Worm (Caenorhabditis elegans) whole organism, mixed stage, embryonic: ENCODE results near the gene lron-14.

Source experiments
- M03D4.4 ChIP-seq: sonication (generic microtip); optimal IDR thresholded peaks from 2 replicates; lab custom pipeline; 2017; ENCODE audit warnings: mild to moderate bottlenecking, missing genetic modification characterization, missing compliant biosample characterization
- bed-3 ChIP-seq: fragments of 200-800 bp; sonication (Bioruptor generic); optimal IDR thresholded peaks from 3 replicates; lab custom pipeline; 2018; ENCODE audit warnings: mild to moderate bottlenecking, missing genetic modification characterization, moderate library complexity, missing compliant biosample characterization
- blmp-1 ChIP-seq: fragments of 150-350 bp; optimal IDR thresholded peaks from 2 replicates; lab custom pipeline; 2014; ENCODE audit warnings: missing biosample characterization, missing genetic modification characterization
- ceh-39 ChIP-seq: fragments of 150-350 bp; optimal IDR thresholded peaks from 2 replicates; lab custom pipeline; 2014; ENCODE audit warnings: missing biosample characterization, missing genetic modification characterization
- ceh-43 ChIP-seq: fragments of 200-800 bp; sonication (Bioruptor generic); optimal IDR thresholded peaks from 2 replicates; lab custom pipeline; 2018; ENCODE audit warnings: mild to moderate bottlenecking, missing genetic modification characterization, moderate library complexity, missing compliant biosample characterization
- ces-1 ChIP-seq: fragments of 150-350 bp; optimal IDR thresholded peaks from 2 replicates; lab custom pipeline; 2014; ENCODE audit warnings: missing biosample characterization, missing genetic modification reagents, missing genetic modification characterization
- drap-1 ChIP-seq: fragments of 200-800 bp; sonication (Bioruptor generic); optimal IDR thresholded peaks from 3 replicates; lab custom pipeline; 2018; ENCODE audit warnings: mild to moderate bottlenecking, missing genetic modification characterization, missing compliant biosample characterization
- elt-1 ChIP-seq: sonication (generic microtip); optimal IDR thresholded peaks from 2 replicates; lab custom pipeline; 2017; ENCODE audit warnings: missing genetic modification characterization, mild to moderate bottlenecking, missing compliant biosample characterization, antibody characterized with exemption, moderate library complexity, borderline replicate concordance; ENCODE audit not compliant: insufficient read depth
- elt-3 ChIP-seq: fragments of 150-350 bp; optimal IDR thresholded peaks from 2 replicates; lab custom pipeline; 2014; ENCODE audit warnings: missing biosample characterization, missing genetic modification characterization
- flh-1 ChIP-seq: fragments of 200-800 bp; sonication (Bioruptor generic); optimal IDR thresholded peaks from 2 replicates; lab custom pipeline; 2018; ENCODE audit warnings: mild to moderate bottlenecking, missing genetic modification characterization, moderate library complexity, missing compliant biosample characterization
- ham-2 ChIP-seq: fragments of 200-800 bp; sonication (Bioruptor generic); optimal IDR thresholded peaks from 2 replicates; lab custom pipeline; 2018; ENCODE audit warnings: mild to moderate bottlenecking, missing genetic modification characterization, missing compliant biosample characterization
- hlh-1 ChIP-seq: fragments of 150-350 bp; optimal IDR thresholded peaks from 2 replicates; lab custom pipeline; 2014; ENCODE audit warnings: missing biosample characterization, missing genetic modification reagents, missing genetic modification characterization
- lin-13 ChIP-seq: fragments of 150-350 bp; optimal IDR thresholded peaks from 2 replicates; lab custom pipeline; 2014; ENCODE audit warnings: missing biosample characterization, missing genetic modification characterization
- lin-32 ChIP-seq: fragments of 200-800 bp; sonication (Bioruptor generic); optimal IDR thresholded peaks from 2 replicates; lab custom pipeline; 2018; ENCODE audit warnings: mild to moderate bottlenecking, missing genetic modification characterization, missing compliant biosample characterization
- lsy-2 ChIP-seq: fragments of 150-350 bp; optimal IDR thresholded peaks from 2 replicates; lab custom pipeline; 2014; ENCODE audit warnings: missing biosample characterization, missing genetic modification characterization
- mab-5 ChIP-seq: fragments of 150-350 bp; optimal IDR thresholded peaks from 2 replicates; lab custom pipeline; 2014; ENCODE audit warnings: missing biosample characterization, missing genetic modification characterization
- mls-2 ChIP-seq: sonication (generic microtip); optimal IDR thresholded peaks from 2 replicates; lab custom pipeline; 2016; ENCODE audit warnings: mild to moderate bottlenecking, missing genetic modification characterization, moderate library complexity, missing compliant biosample characterization
- nhr-12 ChIP-seq: fragments of 150-350 bp; optimal IDR thresholded peaks from 2 replicates; lab custom pipeline; 2014; ENCODE audit warnings: missing biosample characterization, missing genetic modification characterization
- nhr-2 ChIP-seq: fragments of 150-350 bp; optimal IDR thresholded peaks from 2 replicates; lab custom pipeline; 2014; ENCODE audit warnings: missing biosample characterization, missing genetic modification characterization
- nhr-237 ChIP-seq: fragments of 150-350 bp; optimal IDR thresholded peaks from 2 replicates; lab custom pipeline; 2014; ENCODE audit warnings: missing biosample characterization, missing genetic modification characterization
- nhr-28 ChIP-seq: fragments of 150-350 bp; optimal IDR thresholded peaks from 2 replicates; lab custom pipeline; 2014; ENCODE audit warnings: missing biosample characterization, missing genetic modification characterization
- nhr-76 ChIP-seq: sonication (generic microtip); optimal IDR thresholded peaks from 2 replicates; lab custom pipeline; 2017; ENCODE audit warnings: missing biosample characterization, missing genetic modification characterization
- sem-2 ChIP-seq: fragments of 200-800 bp; sonication (Bioruptor generic); optimal IDR thresholded peaks from 2 replicates; lab custom pipeline; 2018; ENCODE audit warnings: mild to moderate bottlenecking, missing genetic modification characterization, missing compliant biosample characterization
- snpc-4 ChIP-seq: fragments of 150-350 bp; optimal IDR thresholded peaks from 2 replicates; lab custom pipeline; 2014; ENCODE audit warnings: missing biosample characterization, missing genetic modification characterization
- unc-120 ChIP-seq: sonication (generic microtip); optimal IDR thresholded peaks from 2 replicates; lab custom pipeline; 2017; ENCODE audit warnings: missing genetic modification characterization, missing compliant biosample characterization; ENCODE audit not compliant: poor library complexity, severe bottlenecking
- unc-39 ChIP-seq: fragments of 150-350 bp; optimal IDR thresholded peaks from 2 replicates; lab custom pipeline; 2014; ENCODE audit warnings: missing biosample characterization, missing genetic modification characterization
- unc-62 ChIP-seq: fragments of 150-350 bp; optimal IDR thresholded peaks from 2 replicates; lab custom pipeline; 2014; ENCODE audit warnings: missing biosample characterization, missing genetic modification reagents, missing genetic modification characterization
- zip-8 ChIP-seq: fragments of 150-350 bp; optimal IDR thresholded peaks from 2 replicates; lab custom pipeline; 2014; ENCODE audit warnings: missing biosample characterization, missing genetic modification characterization
- ztf-11 ChIP-seq: fragments of 150-350 bp; optimal IDR thresholded peaks from 2 replicates; lab custom pipeline; 2014; ENCODE audit warnings: missing biosample characterization, missing genetic modification characterization

The lron-14 gene

ce11 chrIV:9525682-9526416 is 40.6 kb downstream of the lron-14 start, which contains the start of gene elo-1:
elo-1 (plus strand) TSS chrIV:9526366.
- TF ChIP-seq unc-120 (no peak), nhr-12 (tag; lab: Kevin White, UChicago) (no peak), hlh-1 (tag; lab: Kevin White, UChicago) (peak; percentile 10), elt-1 (tag; lab: Kevin White, UChicago) (no peak)

DNA sequence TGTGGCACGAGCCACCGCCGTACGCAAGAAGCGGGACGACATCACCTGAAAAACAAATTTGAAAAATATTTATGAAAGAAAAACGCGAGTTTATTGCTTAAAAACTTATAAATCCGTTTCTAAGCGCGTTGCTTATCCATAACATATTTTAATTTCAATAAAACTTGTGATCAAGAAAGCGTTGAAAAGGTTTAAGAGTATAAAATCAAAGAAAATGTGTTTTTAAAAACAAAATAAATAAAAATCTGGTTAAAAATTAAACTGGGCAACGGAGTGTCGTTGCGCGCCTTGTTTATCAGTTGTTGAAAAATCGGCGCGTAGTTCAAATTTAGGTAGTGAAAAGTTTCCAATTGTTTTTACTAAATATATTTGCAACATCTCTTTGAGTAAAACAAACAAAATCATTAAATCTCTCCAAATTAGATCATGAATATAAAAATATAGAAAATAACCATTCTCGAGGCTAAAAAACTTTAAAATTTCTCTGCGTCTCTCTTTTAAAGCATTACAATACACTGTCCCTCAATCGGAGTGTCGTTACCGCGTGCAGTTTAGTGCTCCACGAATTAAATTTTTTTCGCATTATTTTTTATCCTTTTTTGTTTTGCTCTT is 41.5 kb downstream of the lron-14 start, which contains the start of gene ndua-5:
TSS of gene ndua-5 (minus strand) at position 51 of the 612 bp plus-strand sequence.
- no peak for TF ChIP-seq ham-2 (GFP tag; lab: Kevin White, UChicago)
- TF ChIP-seq drap-1 (GFP tag; lab: Kevin White, UChicago), result no peak
- TF ChIP-seq bed-3 (GFP tag; lab: Kevin White, UChicago), result no peak
- peak; percentile 29 for TF ChIP-seq nhr-237 (tag; lab: Kevin White, UChicago)
- no peak for TF ChIP-seq snpc-4 (tag; lab: Kevin White, UChicago)
- peak; percentile 52 for TF ChIP-seq lsy-2
- peak; percentile 36 for TF ChIP-seq ces-1

ce11 chrIV:9523139-9523538 is 43.3 kb downstream of the lron-14 start:
- no peak for TF ChIP-seq M03D4.4
- no peak for TF ChIP-seq unc-39
- TF ChIP-seq flh-1 (GFP tag; lab: Kevin White, UChicago), result no peak
- TF ChIP-seq ztf-11 (tag; lab: Kevin White, UChicago), result no peak
- TF ChIP-seq zip-8, result no peak

DNA sequence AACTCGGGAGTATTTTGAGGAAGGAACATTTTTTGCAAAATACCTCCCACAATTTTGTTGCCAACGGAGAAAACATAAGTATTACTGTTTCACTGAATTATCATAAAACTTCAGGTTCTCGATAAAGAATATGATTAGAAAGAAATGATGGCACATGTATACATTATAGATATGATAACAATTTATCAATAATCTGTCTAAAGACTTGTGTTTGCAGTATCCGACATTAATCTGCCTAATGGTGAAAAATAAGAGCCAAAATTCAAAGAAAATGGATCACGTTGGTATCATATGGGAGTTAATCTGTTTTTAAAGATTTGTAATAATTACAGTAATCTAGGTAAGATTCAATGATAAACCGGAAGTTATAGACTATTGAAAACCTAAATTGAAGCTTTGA is 45.8 kb downstream of the lron-14 start:
- TF ChIP-seq lin-32 (GFP tag; lab: Kevin White, UChicago) (no peak), ces-1 (no peak), sem-2 (GFP tag; lab: Kevin White, UChicago) (no peak), elt-3 (tag; lab: Kevin White, UChicago) (no peak), lin-13 (tag; lab: Kevin White, UChicago) (no peak), nhr-28 (tag; lab: Kevin White, UChicago) (no peak), unc-39 (no peak), unc-62 (GFP tag; lab: Kevin White, UChicago) (no peak)
- TF ChIP-seq, all 35 proteins: peak for 0

DNA sequence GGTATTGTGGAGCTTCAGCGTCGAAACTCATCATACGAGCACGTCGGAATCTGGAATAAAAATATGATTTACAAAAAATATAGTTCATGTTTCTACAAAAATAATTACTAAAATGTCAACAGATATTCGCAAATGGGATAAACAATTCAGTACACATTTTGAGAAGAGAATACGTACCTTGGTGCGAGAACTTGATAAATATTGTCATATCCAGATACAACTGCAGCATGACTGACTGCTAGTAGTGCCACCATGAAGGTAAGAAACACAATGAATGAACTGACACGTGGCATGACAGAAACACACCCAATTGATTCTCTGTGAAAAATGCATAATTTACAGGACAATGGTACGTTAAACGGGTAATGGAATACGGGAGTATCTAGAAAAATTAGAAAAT is 47.8 kb downstream of the lron-14 start, which contains the start of gene nlp-35:
TSS of gene nlp-35 (minus strand) at position 319 of the 400 bp plus-strand sequence.
- TF ChIP-seq nhr-28 (tag; lab: Kevin White, UChicago) (no peak), nhr-76 (no peak), hlh-1 (tag; lab: Kevin White, UChicago) (no peak), unc-120 (no peak), flh-1 (GFP tag; lab: Kevin White, UChicago) (no peak), blmp-1 (tag; lab: Kevin White, UChicago) (no peak), unc-62 (GFP tag; lab: Kevin White, UChicago) (no peak), lsy-2 (no peak)

ce11 chrIV:9516831-9517230 is 49.6 kb downstream of the lron-14 start, which contains the start of gene C33A12.19:
C33A12.19 (plus strand) TSS chrIV:9516999.
- TF ChIP-seq ceh-43 (GFP tag; lab: Kevin White, UChicago) (no peak), nhr-76 (no peak), mab-5 (tag; lab: Kevin White, UChicago) (no peak), lin-13 (tag; lab: Kevin White, UChicago) (no peak), unc-120 (no peak), lin-32 (GFP tag; lab: Kevin White, UChicago) (no peak), ceh-39 (tag; lab: Kevin White, UChicago) (no peak), mls-2 (no peak), ham-2 (GFP tag; lab: Kevin White, UChicago) (no peak), elt-1 (tag; lab: Kevin White, UChicago) (no peak), elt-3 (tag; lab: Kevin White, UChicago) (no peak), unc-39 (no peak), nhr-2 (tag; lab: Kevin White, UChicago) (no peak), zip-8 (no peak), drap-1 (GFP tag; lab: Kevin White, UChicago) (no peak), blmp-1 (tag; lab: Kevin White, UChicago) (no peak), sem-2 (GFP tag; lab: Kevin White, UChicago) (no peak), nhr-237 (tag; lab: Kevin White, UChicago) (no peak)
